Fruit fly (Drosophila melanogaster) Kc167 (cell line): ENCODE results near the gene beat-IIa.

Experiments
- Myc ChIP-seq: fragments of >200 bp; optimal IDR thresholded peaks from 2 replicates; lab custom pipeline; 2017; ENCODE audit warnings: missing external identifiers
- Sin3A ChIP-seq: fragments of >200 bp; optimal IDR thresholded peaks from 2 replicates; lab custom pipeline; 2018; ENCODE audit warnings: missing external identifiers
- psq ChIP-seq: fragments of >200 bp; optimal IDR thresholded peaks from 2 replicates; lab custom pipeline; 2017; ENCODE audit warnings: missing external identifiers
- ttk ChIP-seq: sonication (Bioruptor generic); optimal IDR thresholded peaks from 2 replicates; lab custom pipeline; 2017; ENCODE audit warnings: missing external identifiers

DNA sequence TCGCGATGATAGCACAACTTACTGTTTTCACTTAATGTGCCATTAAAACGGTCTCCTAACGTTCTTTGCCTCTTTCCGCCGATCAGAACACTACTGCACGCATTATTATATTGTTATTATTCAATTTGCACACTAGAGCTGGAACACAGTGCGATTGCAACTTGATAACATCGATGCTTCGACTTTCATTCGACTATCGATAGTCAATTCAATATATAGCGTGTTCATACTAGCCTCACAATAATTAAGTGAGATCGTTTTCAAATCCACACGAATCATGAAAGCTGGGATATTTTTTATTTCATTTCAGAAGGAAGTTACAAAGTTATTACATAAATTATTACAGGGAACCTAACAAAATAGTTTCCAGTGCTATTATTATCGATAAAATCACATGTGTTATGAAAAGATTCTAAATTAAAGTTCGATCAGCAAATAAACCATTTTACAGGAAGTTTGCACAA, 35.4 kb upstream of the beat-IIa start:
- TF ChIP-seq Sin3A (lab: Kevin White, UChicago) (no peak), Myc (lab: Kevin White, UChicago) (no peak), ttk (lab: Kevin White, UChicago) (no peak), psq (lab: Kevin White, UChicago) (no peak)
